Worm (Caenorhabditis elegans): ENCODE measurements around the gene del-5.

The del-5 gene

ce11 chrX:10990855-10991176 lies 17.2 kb downstream of the del-5 start:
- no peak for TF ChIP-seq F37D6.2 (tag; optimal IDR thresholded peaks at IDR 0.05)
- no peak for TF ChIP-seq daf-8 (GFP tag; IDR thresholded peaks at IDR 0.05)
- TF ChIP-seq nhr-76 (tag; optimal IDR thresholded peaks at IDR 0.05) = no peak
- TF ChIP-seq duxl-1 (tag; optimal IDR thresholded peaks at IDR 0.05; ENCODE audit: poor library complexity) = no peak
- no peak for TF ChIP-seq set-16 (GFP tag; IDR thresholded peaks at IDR 0.05)
- no peak for TF ChIP-seq nhr-111 (GFP tag; optimal IDR thresholded peaks at IDR 0.05)
- no peak for TF ChIP-seq skn-1 (tag; optimal IDR thresholded peaks at IDR 0.05)
- TF ChIP-seq unc-62 (GFP tag; optimal IDR thresholded peaks at IDR 0.05 in 1 of 2) = peak in 1 of 2 experiments; percentile 94
- TF ChIP-seq unc-62 (tag; optimal IDR thresholded peaks at IDR 0.05) = no peak
- TF ChIP-seq zfp-3 (GFP tag; conservative IDR thresholded peaks at IDR 0.05) = no peak

ce11 chrX:10990159-10990854 lies 17.7 kb downstream of the del-5 start:
- no peak for TF ChIP-seq lin-38 (GFP tag; IDR thresholded peaks at IDR 0.05)
- no peak for TF ChIP-seq fos-1 (tag; optimal IDR thresholded peaks at IDR 0.05)
- TF ChIP-seq hlh-11 (tag; optimal IDR thresholded peaks at IDR 0.05) = peak; percentile 48
- no peak for TF ChIP-seq F49E8.2 (tag; optimal IDR thresholded peaks at IDR 0.05; ENCODE audit: borderline replicate concordance)
- TF ChIP-seq ZK337.2 (GFP tag; IDR thresholded peaks at IDR 0.05) = no peak
- no peak for TF ChIP-seq nhr-76 (tag; optimal IDR thresholded peaks at IDR 0.05)
- no peak for TF ChIP-seq madf-5 (GFP tag; IDR thresholded peaks at IDR 0.05)
- no peak for TF ChIP-seq lir-3 (tag; optimal IDR thresholded peaks at IDR 0.05)
- peak; percentile 20; the same call in 1 of the 2 replicates for TF ChIP-seq dmd-6 (GFP tag; IDR thresholded peaks at IDR 0.05)
- TF ChIP-seq lsy-2 (tag; optimal IDR thresholded peaks at IDR 0.05) = no peak
- no peak for TF ChIP-seq Y48G9A.11 (GFP tag; IDR thresholded peaks at IDR 0.05)
- peak; percentile 7 for TF ChIP-seq nhr-28 (tag; optimal IDR thresholded peaks at IDR 0.05)
- TF ChIP-seq attf-4 (tag; optimal IDR thresholded peaks at IDR 0.05) = no peak
- TF ChIP-seq vab-7 (GFP tag; IDR thresholded peaks at IDR 0.05) = no peak
- no peak for TF ChIP-seq zfp-3 (GFP tag; conservative IDR thresholded peaks at IDR 0.05)
- no peak for TF ChIP-seq F10B5.3 (tag; optimal IDR thresholded peaks at IDR 0.05)
- no peak for TF ChIP-seq spr-3 (GFP tag; optimal IDR thresholded peaks at IDR 0.05)
- no peak for TF ChIP-seq snpc-1.2 (GFP tag; IDR thresholded peaks at IDR 0.05)
- no peak for TF ChIP-seq madf-9 (GFP tag; conservative IDR thresholded peaks at IDR 0.05)
- no peak for TF ChIP-seq nhr-111 (GFP tag; optimal IDR thresholded peaks at IDR 0.05)
- TF ChIP-seq cey-2 (tag; optimal IDR thresholded peaks at IDR 0.05; ENCODE audit: borderline replicate concordance, insufficient read depth) = no peak
- TF ChIP-seq egl-27 (tag; optimal IDR thresholded peaks at IDR 0.05) = no peak
- no peak for TF ChIP-seq snpc-4 (tag; optimal IDR thresholded peaks at IDR 0.05)
- TF ChIP-seq lin-15B (tag; optimal IDR thresholded peaks at IDR 0.05) = no peak
- TF ChIP-seq ceh-32 (tag; optimal IDR thresholded peaks at IDR 0.05; ENCODE audit: poor library complexity) = no peak
- no peak for TF ChIP-seq pha-4 (GFP tag; IDR thresholded peaks at IDR 0.05)
- no peak for TF ChIP-seq pha-4 (tag; optimal IDR thresholded peaks at IDR 0.05)
- no peak for TF ChIP-seq fkh-10 (GFP tag; optimal IDR thresholded peaks at IDR 0.05)
- TF ChIP-seq ama-1 (optimal IDR thresholded peaks at IDR 0.05) = no peak
- no peak for TF ChIP-seq hif-1 (tag; optimal IDR thresholded peaks at IDR 0.05)
- no peak for TF ChIP-seq egl-43 (GFP tag; IDR thresholded peaks at IDR 0.05)
- TF ChIP-seq lin-29 (GFP tag; IDR thresholded peaks at IDR 0.05) = no peak
- TF ChIP-seq mep-1 (tag; optimal IDR thresholded peaks at IDR 0.05) = no peak
- TF ChIP-seq daf-16 (GFP tag; optimal IDR thresholded peaks at IDR 0.05) = no peak
- peak; percentile 88 for TF ChIP-seq daf-16 (tag; optimal IDR thresholded peaks at IDR 0.05)
- no peak for TF ChIP-seq nhr-11 (tag; optimal IDR thresholded peaks at IDR 0.05)
- no peak for TF ChIP-seq D1046.2 (GFP tag; IDR thresholded peaks at IDR 0.05)
- no peak for TF ChIP-seq nhr-77 (tag; optimal IDR thresholded peaks at IDR 0.05)
- no peak for TF ChIP-seq nhr-42 (GFP tag; IDR thresholded peaks at IDR 0.05)
- no peak for TF ChIP-seq jun-1 (tag; optimal IDR thresholded peaks at IDR 0.05)
- no peak for TF ChIP-seq dmd-9 (GFP tag; IDR thresholded peaks at IDR 0.05)
- TF ChIP-seq ceh-44 (GFP tag; IDR thresholded peaks at IDR 0.05) = no peak
- no peak for TF ChIP-seq ZK546.5 (tag; optimal IDR thresholded peaks at IDR 0.05)

All from whole organism, L4 larva.